Worm (Caenorhabditis elegans) whole organism, young adult: ENCODE results near the gene arrd-16.

ENCODE experiments used
- F23B12.7 ChIP-seq: sonication (generic microtip); optimal IDR thresholded peaks from 2 replicates; lab custom pipeline; 2017; ENCODE audit warnings: missing genetic modification characterization, mild to moderate bottlenecking, missing compliant biosample characterization, antibody characterized with exemption, moderate library complexity; ENCODE audit not compliant: insufficient read depth
- F33H1.4 ChIP-seq: fragments of 200-800 bp; sonication (Bioruptor generic); IDR thresholded peaks from 2 replicates; pipeline ENCODE4 v1.3.6; 2022; ENCODE audit warnings: missing genetic modification reagents, missing genetic modification characterization, missing compliant biosample characterization
- F39B2.1 ChIP-seq: fragments of 200-800 bp; sonication (Bioruptor generic); IDR thresholded peaks from 2 replicates; pipeline ENCODE4 v1.3.6; 2022; ENCODE audit warnings: missing genetic modification reagents, missing genetic modification characterization, missing compliant biosample characterization
- F49E8.2 ChIP-seq: sonication (generic microtip); optimal IDR thresholded peaks from 3 replicates; lab custom pipeline; 2017; ENCODE audit warnings: missing genetic modification characterization, mild to moderate bottlenecking, missing compliant biosample characterization, antibody characterized with exemption, moderate library complexity; ENCODE audit not compliant: insufficient read depth
- F57C9.4 ChIP-seq: sonication (generic microtip); optimal IDR thresholded peaks from 2 replicates; lab custom pipeline; 2017; ENCODE audit warnings: mild to moderate bottlenecking, missing genetic modification characterization, missing compliant biosample characterization
- T26A5.8 ChIP-seq: sonication (generic microtip); optimal IDR thresholded peaks from 2 replicates; lab custom pipeline; 2016; ENCODE audit warnings: missing genetic modification characterization, missing compliant biosample characterization
- ama-1 ChIP-seq, 3 experiments: fragments of 150-350 bp in 1 of 3; sonication (generic microtip) in 2 of 3; optimal IDR thresholded peaks; 2 replicates each; lab custom pipeline; 2014 to 2018; ENCODE audit warnings: missing biosample characterization in 2 of 3, missing genetic modification characterization in 2 of 3, missing genetic modification reagents in 2 of 3
- athp-1 ChIP-seq: sonication (generic microtip); optimal IDR thresholded peaks from 2 replicates; lab custom pipeline; 2017; ENCODE audit warnings: mild to moderate bottlenecking, missing genetic modification characterization, missing compliant biosample characterization
- bed-2 ChIP-seq: fragments of 200-800 bp; sonication (Bioruptor generic); IDR thresholded peaks from 2 replicates; pipeline ENCODE4 v1.3.6; 2022; ENCODE audit warnings: missing genetic modification reagents, missing genetic modification characterization, missing compliant biosample characterization
- cebp-1 ChIP-seq, 2 experiments: fragments of 200-800 bp in 1 of 2; sonication (Bioruptor generic) in 1 of 2; sonication (generic microtip) in 1 of 2; IDR thresholded peaks in 1 of 2; optimal IDR thresholded peaks in 1 of 2; 2 replicates each; pipeline versions ENCODE4 v1.3.6 to Lab custom; 2017 to 2022; ENCODE audit warnings: missing compliant biosample characterization in 2 of 2, missing genetic modification characterization in 2 of 2, mild to moderate bottlenecking in 1 of 2, missing genetic modification reagents in 1 of 2, moderate library complexity in 1 of 2
- ceh-27 ChIP-seq: fragments of 200-800 bp; sonication (Bioruptor generic); optimal IDR thresholded peaks from 2 replicates; lab custom pipeline; 2018; ENCODE audit warnings: mild to moderate bottlenecking, missing genetic modification characterization, moderate library complexity, missing compliant biosample characterization
- ceh-40 ChIP-seq: fragments of 200-800 bp; sonication (Bioruptor generic); IDR thresholded peaks from 2 replicates; pipeline ENCODE4 v1.3.6; 2022; ENCODE audit warnings: missing genetic modification characterization, missing compliant biosample characterization
- ceh-79 ChIP-seq: sonication (generic microtip); optimal IDR thresholded peaks from 2 replicates; lab custom pipeline; 2017; ENCODE audit warnings: mild to moderate bottlenecking, missing genetic modification characterization, missing compliant biosample characterization
- ceh-91 ChIP-seq: fragments of 200-800 bp; sonication (Bioruptor generic); IDR thresholded peaks from 2 replicates; pipeline ENCODE4 v1.3.6; 2022; ENCODE audit warnings: missing genetic modification reagents, missing genetic modification characterization, missing compliant biosample characterization
- dox-1 ChIP-seq: fragments of 200-800 bp; sonication (Bioruptor generic); IDR thresholded peaks from 2 replicates; pipeline ENCODE4 v1.3.6; 2022; ENCODE audit warnings: missing genetic modification reagents, missing genetic modification characterization, missing compliant biosample characterization
- dpff-1 ChIP-seq: sonication (generic microtip); optimal IDR thresholded peaks from 2 replicates; lab custom pipeline; 2017; ENCODE audit warnings: mild to moderate bottlenecking, missing genetic modification characterization, missing compliant biosample characterization
- dpl-1 ChIP-seq: fragments of 150-350 bp; optimal IDR thresholded peaks from 2 replicates; lab custom pipeline; 2014; ENCODE audit warnings: missing biosample characterization, missing genetic modification reagents, missing genetic modification characterization
- efl-1 ChIP-seq: fragments of 150-350 bp; optimal IDR thresholded peaks from 2 replicates; lab custom pipeline; 2014; ENCODE audit warnings: missing biosample characterization, missing genetic modification reagents, missing genetic modification characterization
- egrh-3 ChIP-seq: fragments of 200-800 bp; sonication (Bioruptor generic); IDR thresholded peaks from 2 replicates; pipeline ENCODE4 v1.3.6; 2022; ENCODE audit warnings: missing genetic modification reagents, missing genetic modification characterization, missing compliant biosample characterization
- him-1 ChIP-seq: sonication (generic microtip); optimal IDR thresholded peaks from 2 replicates; lab custom pipeline; 2016; ENCODE audit warnings: missing genotype, missing genetic modification reagents, missing genetic modification characterization, missing compliant biosample characterization
- hmg-1.2 ChIP-seq: fragments of 200-800 bp; sonication (Bioruptor generic); IDR thresholded peaks from 2 replicates; pipeline ENCODE4 v1.3.6; 2022; ENCODE audit warnings: missing genetic modification reagents, missing genetic modification characterization, missing compliant biosample characterization
- hmg-20 ChIP-seq: fragments of 200-800 bp; sonication (Bioruptor generic); IDR thresholded peaks from 2 replicates; pipeline ENCODE4 v1.3.6; 2022; ENCODE audit warnings: missing genetic modification reagents, missing genetic modification characterization, missing compliant biosample characterization
- hrde-1 ChIP-seq: sonication (generic microtip); optimal IDR thresholded peaks from 2 replicates; lab custom pipeline; 2016; ENCODE audit warnings: missing genetic modification characterization, mild to moderate bottlenecking, missing compliant biosample characterization, moderate library complexity, missing genotype, missing genetic modification reagents, borderline replicate concordance
- lin-35 ChIP-seq, 3 experiments: fragments of 150-350 bp in 2 of 3; sonication (generic microtip) in 1 of 3; optimal IDR thresholded peaks; 2 replicates each; lab custom pipeline; 2014 to 2018; ENCODE audit warnings: missing biosample characterization in 3 of 3, missing genetic modification characterization in 3 of 3, missing genetic modification reagents in 3 of 3
- lin-40 ChIP-seq: sonication (generic microtip); optimal IDR thresholded peaks from 2 replicates; lab custom pipeline; 2016; ENCODE audit warnings: missing genetic modification characterization, mild to moderate bottlenecking, missing compliant biosample characterization, missing genotype, missing genetic modification reagents
- lir-1 ChIP-seq: fragments of 200-800 bp; sonication (Bioruptor generic); conservative IDR thresholded peaks from 2 replicates; pipeline ENCODE4 v1.3.6; 2022; ENCODE audit warnings: missing genetic modification reagents, missing genetic modification characterization, missing compliant biosample characterization
- lsl-1 ChIP-seq: fragments of 200-800 bp; sonication (Bioruptor generic); optimal IDR thresholded peaks from 2 replicates; lab custom pipeline; 2018; ENCODE audit warnings: mild to moderate bottlenecking, missing genetic modification characterization, moderate library complexity, missing compliant biosample characterization
- madf-6 ChIP-seq: fragments of 200-800 bp; sonication (Bioruptor generic); IDR thresholded peaks from 2 replicates; pipeline ENCODE4 v1.3.6; 2022; ENCODE audit warnings: missing genetic modification reagents, missing genetic modification characterization, missing compliant biosample characterization
- madf-8 ChIP-seq: fragments of 200-800 bp; sonication (Bioruptor generic); conservative IDR thresholded peaks from 2 replicates; pipeline ENCODE4 v1.3.6; 2022; ENCODE audit warnings: missing genetic modification reagents, missing genetic modification characterization, missing compliant biosample characterization
- nfya-1 ChIP-seq: sonication (generic microtip); optimal IDR thresholded peaks from 2 replicates; lab custom pipeline; 2017; ENCODE audit warnings: antibody characterized with exemption, missing compliant biosample characterization, missing genetic modification characterization, borderline replicate concordance; ENCODE audit not compliant: insufficient read depth
- nfya-2 ChIP-seq: fragments of 200-800 bp; sonication (Bioruptor generic); IDR thresholded peaks from 2 replicates; pipeline ENCODE4 v1.3.6; 2022; ENCODE audit warnings: missing genetic modification reagents, missing genetic modification characterization, missing compliant biosample characterization
- nhr-179 ChIP-seq: sonication (generic microtip); optimal IDR thresholded peaks from 2 replicates; lab custom pipeline; 2016; ENCODE audit warnings: mild to moderate bottlenecking, missing genetic modification characterization, missing compliant biosample characterization
- nhr-27 ChIP-seq: fragments of 200-800 bp; sonication (Bioruptor generic); optimal IDR thresholded peaks from 2 replicates; lab custom pipeline; 2018; ENCODE audit warnings: mild to moderate bottlenecking, missing genetic modification characterization, moderate library complexity, missing compliant biosample characterization
- nhr-80 ChIP-seq: sonication (generic microtip); optimal IDR thresholded peaks from 2 replicates; lab custom pipeline; 2016; ENCODE audit warnings: missing genetic modification characterization, missing compliant biosample characterization
- pha-4 ChIP-seq: fragments of 150-350 bp; sonication (generic microtip); optimal IDR thresholded peaks from 2 replicates; lab custom pipeline; 2014; ENCODE audit warnings: missing biosample characterization, missing genetic modification reagents, missing genetic modification characterization
- rpc-1 ChIP-seq, 2 experiments: fragments of 150-350 bp in 1 of 2; sonication (generic microtip) in 1 of 2; optimal IDR thresholded peaks; 2 replicates each; lab custom pipeline; 2014 to 2018; ENCODE audit warnings: missing biosample characterization in 1 of 2, missing genetic modification characterization in 1 of 2, missing genetic modification reagents in 1 of 2, missing genotype in 1 of 2
- sea-2 ChIP-seq: fragments of 200-800 bp; sonication (Bioruptor generic); IDR thresholded peaks from 2 replicates; pipeline ENCODE4 v1.3.6; 2022; ENCODE audit warnings: missing genetic modification characterization, missing compliant biosample characterization
- snpc-3.4 ChIP-seq: sonication (generic microtip); optimal IDR thresholded peaks from 2 replicates; lab custom pipeline; 2017; ENCODE audit warnings: missing genetic modification characterization, mild to moderate bottlenecking, missing compliant biosample characterization, antibody characterized with exemption, moderate library complexity, missing genotype, missing genetic modification reagents
- snpc-4 ChIP-seq, 5 experiments: fragments of 150-350 bp in 1 of 5; sonication (generic microtip) in 4 of 5; optimal IDR thresholded peaks; 2 replicates each; lab custom pipeline; 2014 to 2018; ENCODE audit warnings: missing genetic modification characterization in 5 of 5, missing biosample characterization in 3 of 5, antibody characterized with exemption in 2 of 5, mild to moderate bottlenecking in 2 of 5, missing compliant biosample characterization in 2 of 5, missing genotype in 2 of 5, moderate library complexity in 2 of 5, missing genetic modification reagents in 1 of 5
- sptf-2 ChIP-seq: fragments of 200-800 bp; sonication (Bioruptor generic); optimal IDR thresholded peaks from 2 replicates; lab custom pipeline; 2018; ENCODE audit warnings: mild to moderate bottlenecking, missing genetic modification characterization, missing compliant biosample characterization
- tbp1 ChIP-seq: fragments of 200-800 bp; sonication (Bioruptor generic); optimal IDR thresholded peaks from 2 replicates; lab custom pipeline; 2018; ENCODE audit warnings: mild to moderate bottlenecking, missing genetic modification characterization, missing compliant biosample characterization
- tlf-1 ChIP-seq: fragments of 200-800 bp; sonication (Bioruptor generic); optimal IDR thresholded peaks from 2 replicates; lab custom pipeline; 2018; ENCODE audit warnings: mild to moderate bottlenecking, missing genetic modification characterization, missing compliant biosample characterization
- unc-130 ChIP-seq: sonication (generic microtip); optimal IDR thresholded peaks from 2 replicates; lab custom pipeline; 2016; ENCODE audit warnings: missing genetic modification reagents, missing genetic modification characterization, missing compliant biosample characterization
- xnd-1 ChIP-seq: sonication (generic microtip); optimal IDR thresholded peaks from 2 replicates; lab custom pipeline; 2016; ENCODE audit warnings: missing genotype, missing genetic modification reagents, missing genetic modification characterization, missing compliant biosample characterization
- zfh-2 ChIP-seq: fragments of 200-800 bp; sonication (Bioruptor generic); conservative IDR thresholded peaks from 2 replicates; pipeline ENCODE4 v1.3.6; 2022; ENCODE audit warnings: missing genetic modification reagents, missing genetic modification characterization, missing compliant biosample characterization
- ztf-18 ChIP-seq: sonication (generic microtip); optimal IDR thresholded peaks from 2 replicates; lab custom pipeline; 2016; ENCODE audit warnings: missing genotype, mild to moderate bottlenecking, missing genetic modification characterization, missing compliant biosample characterization

Gene arrd-16

ce11 chrIII:12495594-12496096, 11.1 kb downstream of the arrd-16 start, which contains the start of the genes Y111B2A.1 and Y111B2A.2 (continued):
- TF ChIP-seq sea-2 (GFP tag; lab: Robert Waterston, UW): no peak
- peak; percentile 10 for TF ChIP-seq unc-130 (GFP tag; lab: Kevin White, UChicago)
- no peak for TF ChIP-seq bed-2
- TF ChIP-seq nhr-27 (tag; lab: Kevin White, UChicago): no peak
- no peak for TF ChIP-seq egrh-3 (GFP tag; lab: Robert Waterston, UW)
- TF ChIP-seq pha-4 (tag; lab: Kevin White, UChicago): no peak
- TF ChIP-seq snpc-3.4 (tag; lab: Kevin White, UChicago): peak; percentile 51
- TF ChIP-seq athp-1 (tag; lab: Kevin White, UChicago): no peak
- TF ChIP-seq rpc-1 (optimal IDR thresholded peaks at IDR 0.05; lab: Kevin White, UChicago): no peak
- TF ChIP-seq rpc-1 (tag; optimal IDR thresholded peaks at IDR 0.05; lab: Kevin White, UChicago): no peak
- TF ChIP-seq lsl-1: peak; percentile 98
- TF ChIP-seq ceh-40 (GFP tag; lab: Robert Waterston, UW): no peak
- TF ChIP-seq cebp-1 (GFP tag; IDR thresholded peaks at IDR 0.05; lab: Robert Waterston, UW): no peak
- no peak for TF ChIP-seq cebp-1 (tag; optimal IDR thresholded peaks at IDR 0.05; lab: Kevin White, UChicago)
- no peak for TF ChIP-seq ceh-27 (GFP tag; lab: Kevin White, UChicago)
- TF ChIP-seq tlf-1 (GFP tag; lab: Kevin White, UChicago): no peak
- no peak for TF ChIP-seq F57C9.4 (tag; lab: Kevin White, UChicago)
- no peak for TF ChIP-seq hmg-20 (GFP tag; lab: Robert Waterston, UW)
- TF ChIP-seq lin-35 (GFP tag; optimal IDR thresholded peaks at IDR 0.05; lab: Kevin White, UChicago): no peak
- TF ChIP-seq dpff-1: no peak
- no peak for TF ChIP-seq him-1
- no peak for TF ChIP-seq tbp1
- TF ChIP-seq T26A5.8 (tag; lab: Kevin White, UChicago): no peak
- peak; percentile 38 for TF ChIP-seq madf-8 (GFP tag; lab: Robert Waterston, UW)
- no peak for TF ChIP-seq sptf-2 (GFP tag; lab: Kevin White, UChicago)
- peak; percentile 72 for TF ChIP-seq F49E8.2 (tag; lab: Kevin White, UChicago)
- no peak for TF ChIP-seq ceh-79 (tag; lab: Kevin White, UChicago)
- peak; percentile 20; the same call in 1 of the 2 replicates for TF ChIP-seq hmg-1.2 (GFP tag; lab: Robert Waterston, UW)
- TF ChIP-seq nhr-179 (tag; lab: Kevin White, UChicago): no peak
- no peak for TF ChIP-seq ztf-18
- no peak for TF ChIP-seq snpc-4 (GFP tag; optimal IDR thresholded peaks at IDR 0.05; lab: Kevin White, UChicago)
- TF ChIP-seq snpc-4 (tag; optimal IDR thresholded peaks at IDR 0.05; lab: Kevin White, UChicago): peak in 1 of 4 experiments; percentile 24
- TF ChIP-seq nfya-1 (tag; lab: Kevin White, UChicago): no peak
- TF ChIP-seq nhr-80 (tag; lab: Kevin White, UChicago): no peak
- peak; percentile 52 for TF ChIP-seq efl-1 (GFP tag; lab: Kevin White, UChicago)
- no peak for TF ChIP-seq F23B12.7 (tag; lab: Kevin White, UChicago)
- TF ChIP-seq madf-6 (GFP tag; lab: Robert Waterston, UW): peak; percentile 74
- TF ChIP-seq zfh-2 (GFP tag; lab: Robert Waterston, UW): no peak
- peak; percentile 29 for TF ChIP-seq dpl-1 (GFP tag; lab: Kevin White, UChicago)
- no peak for TF ChIP-seq ama-1 (optimal IDR thresholded peaks at IDR 0.05; lab: Kevin White, UChicago)
- no peak for TF ChIP-seq ama-1 (GFP tag; optimal IDR thresholded peaks at IDR 0.05; lab: Kevin White, UChicago)
- TF ChIP-seq nfya-2: no peak
- no peak for TF ChIP-seq hrde-1 (tag; lab: Kevin White, UChicago)
- no peak for TF ChIP-seq lir-1 (GFP tag; lab: Robert Waterston, UW)
- no peak for TF ChIP-seq lin-40 (tag; lab: Kevin White, UChicago)
- no peak for TF ChIP-seq F39B2.1 (GFP tag; lab: Robert Waterston, UW)
- peak; percentile 79 for TF ChIP-seq ceh-91
- TF ChIP-seq F33H1.4 (GFP tag; lab: Robert Waterston, UW): peak; percentile 48
- TF ChIP-seq dox-1 (GFP tag; lab: Robert Waterston, UW): no peak
- TF ChIP-seq xnd-1: no peak
